Comparison of ENCODE assay signal across 1 worm cellular context in genomic region chrIII:10706972-10707438, ce11.
TF ChIP-seq lines count a peak whose summit lies in the region.

Gene Y39A1A.21, minus strand, starts transcription at chrIII:10707022.
Gene Y39A1A.22, minus strand, starts transcription at chrIII:10707028.

TF ChIP-seq in whole organism, L4 larva, 104 proteins besides CTCF, POLR2A, EP300 and RAD21 (continued from another document):
- peak; percentile 44 for TF ChIP-seq duxl-1 (tag; optimal IDR thresholded peaks at IDR 0.05; lab: Kevin White, UChicago; ENCODE audit: poor library complexity)
- no peak for TF ChIP-seq ceh-32 (tag; optimal IDR thresholded peaks at IDR 0.05; lab: Kevin White, UChicago; ENCODE audit: poor library complexity)
- peak; percentile 8 for TF ChIP-seq unc-130 (GFP tag; optimal IDR thresholded peaks at IDR 0.05; lab: Kevin White, UChicago)
- TF ChIP-seq daf-12 (tag; optimal IDR thresholded peaks at IDR 0.05; lab: Kevin White, UChicago) = no peak
- TF ChIP-seq egl-27 (tag; optimal IDR thresholded peaks at IDR 0.05; lab: Kevin White, UChicago) = no peak
- 0 out of 2 replicates have a peak, but pooled peaks have one; percentile 30 for TF ChIP-seq ctbp-1 (GFP tag; IDR thresholded peaks at IDR 0.05; lab: Robert Waterston, UW)
- TF ChIP-seq egl-43 (GFP tag; IDR thresholded peaks at IDR 0.05; lab: Robert Waterston, UW) = peak; percentile 71
- no peak for TF ChIP-seq lin-39 (tag; optimal IDR thresholded peaks at IDR 0.05; lab: Kevin White, UChicago)
- peak; percentile 80 for TF ChIP-seq hlh-11 (tag; optimal IDR thresholded peaks at IDR 0.05; lab: Kevin White, UChicago)
- peak; percentile 63; the same call in 1 of the 2 replicates for TF ChIP-seq ceh-20 (GFP tag; IDR thresholded peaks at IDR 0.05; lab: Robert Waterston, UW)
- peak; percentile 38 for TF ChIP-seq jun-1 (tag; optimal IDR thresholded peaks at IDR 0.05; lab: Kevin White, UChicago)
- TF ChIP-seq Y105C5A.15 (GFP tag; IDR thresholded peaks at IDR 0.05; lab: Robert Waterston, UW) = no peak
- TF ChIP-seq snpc-1.2 (GFP tag; IDR thresholded peaks at IDR 0.05; lab: Robert Waterston, UW) = no peak
- TF ChIP-seq ces-1 (GFP tag; optimal IDR thresholded peaks at IDR 0.05; lab: Kevin White, UChicago) = no peak
- peak; percentile 74 for TF ChIP-seq spr-3 (GFP tag; optimal IDR thresholded peaks at IDR 0.05; lab: Kevin White, UChicago)
- peak in 1 of 2 experiments; percentile 38 for TF ChIP-seq mdl-1 (tag; optimal IDR thresholded peaks at IDR 0.05; lab: Kevin White, UChicago)
- TF ChIP-seq hmg-1.1 (GFP tag; IDR thresholded peaks at IDR 0.05; lab: Robert Waterston, UW) = peak; percentile 72
- TF ChIP-seq ZK337.2 (GFP tag; IDR thresholded peaks at IDR 0.05; lab: Robert Waterston, UW) = 0 out of 2 replicates have a peak, but pooled peaks have one; percentile 43
- no peak for TF ChIP-seq fos-1 (tag; optimal IDR thresholded peaks at IDR 0.05; lab: Kevin White, UChicago)
- TF ChIP-seq ceh-44 (GFP tag; IDR thresholded peaks at IDR 0.05; lab: Robert Waterston, UW) = no peak
- peak; percentile 81 for TF ChIP-seq mep-1 (tag; optimal IDR thresholded peaks at IDR 0.05; lab: Kevin White, UChicago)
- TF ChIP-seq tag-97 (GFP tag; IDR thresholded peaks at IDR 0.05; lab: Robert Waterston, UW) = no peak
- no peak for TF ChIP-seq unc-39 (tag; optimal IDR thresholded peaks at IDR 0.05; lab: Kevin White, UChicago)
- peak; percentile 62 for TF ChIP-seq spr-1 (tag; optimal IDR thresholded peaks at IDR 0.05; lab: Kevin White, UChicago)
- TF ChIP-seq zip-2 (tag; optimal IDR thresholded peaks at IDR 0.05; lab: Kevin White, UChicago) = peak; percentile 31
- peak; percentile 56 for TF ChIP-seq nhr-28 (tag; optimal IDR thresholded peaks at IDR 0.05; lab: Kevin White, UChicago)
- TF ChIP-seq snpc-4 (tag; optimal IDR thresholded peaks at IDR 0.05; lab: Kevin White, UChicago) = no peak
- 0 out of 2 replicates have a peak, but pooled peaks have one; percentile 45 for TF ChIP-seq pha-4 (GFP tag; IDR thresholded peaks at IDR 0.05; lab: Robert Waterston, UW)
- no peak for TF ChIP-seq pha-4 (tag; optimal IDR thresholded peaks at IDR 0.05; lab: Kevin White, UChicago)
- no peak for TF ChIP-seq ceh-82 (tag; optimal IDR thresholded peaks at IDR 0.05; lab: Kevin White, UChicago)
- no peak for TF ChIP-seq nhr-25 (tag; optimal IDR thresholded peaks at IDR 0.05; lab: Kevin White, UChicago; ENCODE audit: borderline replicate concordance, insufficient read depth)
- no peak for TF ChIP-seq daf-8 (GFP tag; IDR thresholded peaks at IDR 0.05; lab: Robert Waterston, UW)
- peak; percentile 63 for TF ChIP-seq nhr-77 (tag; optimal IDR thresholded peaks at IDR 0.05; lab: Kevin White, UChicago)
- no peak for TF ChIP-seq F26F4.8 (GFP tag; conservative IDR thresholded peaks at IDR 0.05; lab: Robert Waterston, UW)
- peak; percentile 86 for TF ChIP-seq T26A8.4 (GFP tag; IDR thresholded peaks at IDR 0.05; lab: Robert Waterston, UW)
- peak; percentile 58 for TF ChIP-seq F37D6.2 (tag; optimal IDR thresholded peaks at IDR 0.05; lab: Kevin White, UChicago)
- no peak for TF ChIP-seq aha-1 (tag; lab: Kevin White, UChicago)
- peak; percentile 61; the same call in 1 of the 2 replicates for TF ChIP-seq tra-1 (GFP tag; IDR thresholded peaks at IDR 0.05; lab: Robert Waterston, UW)
- no peak for TF ChIP-seq lin-15B (tag; optimal IDR thresholded peaks at IDR 0.05; lab: Kevin White, UChicago)
- TF ChIP-seq F49E8.2 (tag; optimal IDR thresholded peaks at IDR 0.05; lab: Kevin White, UChicago; ENCODE audit: borderline replicate concordance) = peak; percentile 27
- TF ChIP-seq zfp-2 (tag; optimal IDR thresholded peaks at IDR 0.05; lab: Kevin White, UChicago) = peak; percentile 16
- no peak for TF ChIP-seq nhr-76 (tag; optimal IDR thresholded peaks at IDR 0.05; lab: Kevin White, UChicago)
- TF ChIP-seq D1046.2 (GFP tag; IDR thresholded peaks at IDR 0.05; lab: Robert Waterston, UW) = no peak
- TF ChIP-seq set-16 (GFP tag; IDR thresholded peaks at IDR 0.05; lab: Robert Waterston, UW) = no peak
